Worm (Caenorhabditis elegans): Measurements from ENCODE around the gene Y59E9AL.36.
"Not testable (repeated sequence)": the region's sequence is repeated elsewhere in the genome, so short reads cannot be mapped to it uniquely, and the experiment has no call there.

The Y59E9AL.36 gene

ce11 chrIV:5209390-5209789 is at the start of gene Y59E9AL.36, which contains the start of gene nbet-1:
Gene Y59E9AL.36, minus strand, starts transcription at chrIV:5209481.
Gene nbet-1, plus strand, starts transcription at chrIV:5209501.
- TF ChIP-seq sma-3 (GFP tag; optimal IDR thresholded peaks at IDR 0.05), result peak; percentile 73
- peak in 1 of 2 experiments; percentile 36 for TF ChIP-seq mdl-1 (tag; optimal IDR thresholded peaks at IDR 0.05)
- TF ChIP-seq snpc-4 (tag; optimal IDR thresholded peaks at IDR 0.05), result peak; percentile 40
- no peak for TF ChIP-seq alr-1 (tag; optimal IDR thresholded peaks at IDR 0.05)
- no peak for TF ChIP-seq unc-39 (tag; optimal IDR thresholded peaks at IDR 0.05)
- TF ChIP-seq lin-11 (tag; optimal IDR thresholded peaks at IDR 0.05), result peak; percentile 75
- no peak for TF ChIP-seq nhr-10 (tag; optimal IDR thresholded peaks at IDR 0.05)
- peak; percentile 83 for TF ChIP-seq nhr-129 (tag; optimal IDR thresholded peaks at IDR 0.05)
- peak; percentile 54 for TF ChIP-seq lin-13 (GFP tag; optimal IDR thresholded peaks at IDR 0.05)
- TF ChIP-seq F13H6.1 (tag; optimal IDR thresholded peaks at IDR 0.05), result peak; percentile 14
- peak; percentile 73 to 82 for TF ChIP-seq lsy-2 (tag; optimal IDR thresholded peaks at IDR 0.05)
- TF ChIP-seq gmeb-1 (tag; optimal IDR thresholded peaks at IDR 0.05), result peak; percentile 88
- no peak for TF ChIP-seq blmp-1 (tag; optimal IDR thresholded peaks at IDR 0.05; ENCODE audit: insufficient read depth)
- peak; percentile 69 for TF ChIP-seq nhr-11 (tag; optimal IDR thresholded peaks at IDR 0.05)
- TF ChIP-seq unc-55 (GFP tag; optimal IDR thresholded peaks at IDR 0.05), result peak; percentile 93
- TF ChIP-seq ZK546.5 (tag; optimal IDR thresholded peaks at IDR 0.05), result no peak
- TF ChIP-seq C34F6.9 (tag; optimal IDR thresholded peaks at IDR 0.05), result peak; percentile 82
- no peak for TF ChIP-seq ztf-1 (GFP tag; conservative IDR thresholded peaks at IDR 0.05)
- TF ChIP-seq sma-9 (GFP tag; optimal IDR thresholded peaks at IDR 0.05), result peak; percentile 52
- no peak for TF ChIP-seq sma-9 (tag; optimal IDR thresholded peaks at IDR 0.05)
- peak; percentile 42 for TF ChIP-seq nhr-21 (tag; optimal IDR thresholded peaks at IDR 0.05)
- TF ChIP-seq egl-27 (tag; optimal IDR thresholded peaks at IDR 0.05), result peak; percentile 54
- TF ChIP-seq crh-2 (tag; optimal IDR thresholded peaks at IDR 0.05), result peak; percentile 96
- TF ChIP-seq R02D3.7 (tag; optimal IDR thresholded peaks at IDR 0.05), result peak; percentile 82
- no peak for TF ChIP-seq ceh-82 (tag; optimal IDR thresholded peaks at IDR 0.05)
- no peak for TF ChIP-seq nhr-237 (tag; optimal IDR thresholded peaks at IDR 0.05)
- TF ChIP-seq zag-1 (tag; optimal IDR thresholded peaks at IDR 0.05), result peak; percentile 4
- no peak for TF ChIP-seq elt-3 (tag; optimal IDR thresholded peaks at IDR 0.05)
- no peak for TF ChIP-seq dmd-4 (tag; optimal IDR thresholded peaks at IDR 0.05)
- peak; percentile 66 for TF ChIP-seq nhr-25 (tag; optimal IDR thresholded peaks at IDR 0.05)
- peak; percentile 36 for TF ChIP-seq fos-1 (tag; optimal IDR thresholded peaks at IDR 0.05)
- TF ChIP-seq mab-5 (tag; optimal IDR thresholded peaks at IDR 0.05), result peak; percentile 72
- TF ChIP-seq skn-1 (tag; optimal IDR thresholded peaks at IDR 0.05), result no peak
- no peak for TF ChIP-seq nhr-6 (tag; optimal IDR thresholded peaks at IDR 0.05)

- TF ChIP-seq elt-1 (tag; optimal IDR thresholded peaks at IDR 0.05); unc-62 (GFP tag; optimal IDR thresholded peaks at IDR 0.05); ceh-82 (tag; optimal IDR thresholded peaks at IDR 0.05): not testable (repeated sequence)
Observed at ce11 chrIV:5258385-5258784, 49.1 kb upstream of the Y59E9AL.36 start, which contains the start of gene ttbk-2.1. Gene ttbk-2.1, plus strand, starts transcription at chrIV:5258685.

ce11 chrIV:5256731-5257130 is 47.5 kb upstream of the Y59E9AL.36 start, which contains the start of gene F36H12.9:
Gene F36H12.9, plus strand, starts transcription at chrIV:5257031.
- TF ChIP-seq F13H6.1, nhr-23, nhr-12 (tag; optimal IDR thresholded peaks at IDR 0.05): not testable (repeated sequence)

- not testable (repeated sequence) for TF ChIP-seq peb-1, mdl-1, lin-39 (tag; optimal IDR thresholded peaks at IDR 0.05)
Observed at ce11 chrIV:5254678-5255077, 45.4 kb upstream of the Y59E9AL.36 start, which contains the start of gene F36H12.10. Gene F36H12.10, minus strand, starts transcription at chrIV:5254778.
